Fruit fly (Drosophila melanogaster) whole organism, pupa: ENCODE measurements around the gene CG9733.

ENCODE experiments used
- CG10348 ChIP-seq: fragments of 200-800 bp; sonication (Bioruptor generic); IDR thresholded peaks from 2 replicates; pipeline ENCODE4 v1.3.6; 2022; ENCODE audit warnings: missing biosample characterization, missing genetic modification characterization
- CG12605 ChIP-seq: fragments of 200-800 bp; sonication (Bioruptor generic); IDR thresholded peaks from 2 replicates; pipeline ENCODE4 v1.3.6; 2022; ENCODE audit warnings: missing biosample characterization, missing genetic modification characterization
- CG13204 ChIP-seq: fragments of 200-800 bp; sonication (Bioruptor generic); optimal IDR thresholded peaks from 2 replicates; lab custom pipeline; 2018; ENCODE audit warnings: missing biosample characterization, mild to moderate bottlenecking, missing genetic modification characterization, moderate library complexity
- CG14655 ChIP-seq: fragments of 200-800 bp; sonication (Bioruptor generic); optimal IDR thresholded peaks from 3 replicates; lab custom pipeline; 2017; ENCODE audit warnings: mild to moderate bottlenecking, missing biosample characterization, missing genetic modification reagents, missing genetic modification characterization
- CG15710 ChIP-seq: fragments of 200-800 bp; sonication (Bioruptor generic); optimal IDR thresholded peaks from 2 replicates; lab custom pipeline; 2018; ENCODE audit warnings: missing biosample characterization, mild to moderate bottlenecking, missing genetic modification characterization, moderate library complexity
- CG17806 ChIP-seq: fragments of 200-800 bp; sonication (Bioruptor generic); optimal IDR thresholded peaks from 2 replicates; lab custom pipeline; 2018; ENCODE audit warnings: missing biosample characterization, mild to moderate bottlenecking, missing genetic modification characterization, moderate library complexity
- CG32121 ChIP-seq: fragments of 200-800 bp; sonication (Bioruptor generic); IDR thresholded peaks from 2 replicates; pipeline ENCODE4 v1.3.6; 2022; ENCODE audit warnings: missing biosample characterization, missing genetic modification characterization
- CG34367 ChIP-seq: fragments of 200-800 bp; sonication (Bioruptor generic); optimal IDR thresholded peaks from 2 replicates; lab custom pipeline; 2018; ENCODE audit warnings: missing biosample characterization, mild to moderate bottlenecking, missing genetic modification characterization
- CG4496 ChIP-seq: fragments of 200-800 bp; sonication (Bioruptor generic); IDR thresholded peaks from 3 replicates; pipeline ENCODE4 v1.3.6; 2022; ENCODE audit warnings: missing biosample characterization, missing genetic modification characterization
- CG8159 ChIP-seq: fragments of 200-800 bp; sonication (Bioruptor generic); optimal IDR thresholded peaks from 3 replicates; lab custom pipeline; 2018; ENCODE audit warnings: missing biosample characterization, mild to moderate bottlenecking, missing genetic modification characterization, moderate library complexity
- CG8301 ChIP-seq: fragments of 200-800 bp; sonication (Bioruptor generic); optimal IDR thresholded peaks from 2 replicates; lab custom pipeline; 2018; ENCODE audit warnings: missing biosample characterization, mild to moderate bottlenecking, missing genetic modification characterization
- CG9948 ChIP-seq: fragments of 200-800 bp; sonication (Bioruptor generic); optimal IDR thresholded peaks from 2 replicates; lab custom pipeline; 2018; ENCODE audit warnings: missing biosample characterization, mild to moderate bottlenecking, missing genetic modification characterization, moderate library complexity
- D1 ChIP-seq: fragments of 200-800 bp; sonication (Bioruptor generic); optimal IDR thresholded peaks from 2 replicates; lab custom pipeline; 2018; ENCODE audit warnings: missing biosample characterization, mild to moderate bottlenecking, missing genetic modification characterization, moderate library complexity
- EcR ChIP-seq: fragments of 200-800 bp; sonication (Bioruptor generic); optimal IDR thresholded peaks from 3 replicates; lab custom pipeline; 2019; ENCODE audit warnings: missing biosample characterization, missing genetic modification characterization, mild to moderate bottlenecking, moderate library complexity, missing genetic modification reagents
- Ets98B ChIP-seq: fragments of 200-800 bp; sonication (Bioruptor generic); IDR thresholded peaks from 2 replicates; pipeline ENCODE4 v1.3.6; 2022; ENCODE audit warnings: missing biosample characterization, missing genetic modification characterization
- Pif1A ChIP-seq: fragments of 200-800 bp; sonication (Bioruptor generic); optimal IDR thresholded peaks from 3 replicates; lab custom pipeline; 2016; ENCODE audit warnings: missing biosample characterization, missing genetic modification characterization
- Pif1B ChIP-seq: fragments of 200-800 bp; sonication (Bioruptor generic); optimal IDR thresholded peaks from 3 replicates; lab custom pipeline; 2016; ENCODE audit warnings: missing biosample characterization, missing genetic modification characterization
- Snoo ChIP-seq: fragments of 200-800 bp; sonication (Bioruptor generic); optimal IDR thresholded peaks from 3 replicates; lab custom pipeline; 2017; ENCODE audit warnings: missing biosample characterization, mild to moderate bottlenecking, missing genetic modification characterization, inconsistent platforms
- fd96Ca ChIP-seq: fragments of 200-800 bp; sonication (Bioruptor generic); IDR thresholded peaks from 3 replicates; pipeline ENCODE4 v1.3.6; 2022; ENCODE audit warnings: missing biosample characterization, missing genetic modification characterization
- gl ChIP-seq: fragments of 200-800 bp; sonication (Bioruptor generic); optimal IDR thresholded peaks from 2 replicates; lab custom pipeline; 2018; ENCODE audit warnings: missing biosample characterization, mild to moderate bottlenecking, missing genetic modification characterization
- rn ChIP-seq: fragments of 200-800 bp; sonication (Bioruptor generic); IDR thresholded peaks from 2 replicates; pipeline ENCODE4 v1.3.6; 2022; ENCODE audit warnings: missing biosample characterization, missing genetic modification characterization

CG9733 gene

dm6 chr3R:30252882-30253281 lies 6.4 kb upstream of the CG9733 start, which contains the start of gene CG18404:
Gene CG18404 (plus strand): TSS chr3R:30253182.
- no peak for TF ChIP-seq Pif1B (GFP tag; lab: Kevin White, UChicago)
- TF ChIP-seq CG9948 (tag; lab: Kevin White, UChicago), result no peak
- no peak for TF ChIP-seq Snoo (tag; lab: Kevin White, UChicago)
- TF ChIP-seq CG10348, result no peak
- TF ChIP-seq CG34367 (tag; lab: Kevin White, UChicago), result no peak

- TF ChIP-seq CG9948 (tag; lab: Kevin White, UChicago) (no peak), rn (GFP tag; lab: Robert Waterston, UW) (no peak), gl (tag; lab: Kevin White, UChicago) (no peak), Ets98B (GFP tag; lab: Robert Waterston, UW) (no peak), CG12605 (GFP tag; lab: Robert Waterston, UW) (no peak), CG32121 (GFP tag; lab: Robert Waterston, UW) (no peak), D1 (tag; lab: Kevin White, UChicago) (no peak), CG34367 (tag; lab: Kevin White, UChicago) (no peak), EcR (GFP tag; lab: Kevin White, UChicago) (no peak), Snoo (tag; lab: Kevin White, UChicago) (no peak), CG8159 (tag; lab: Kevin White, UChicago) (no peak)
These were observed 5.8 kb upstream of the CG9733 start for dm6 chr3R:30252317-30252716.

- TF ChIP-seq CG4496 (GFP tag; lab: Robert Waterston, UW) (no peak), CG8301 (tag; lab: Kevin White, UChicago) (no peak), Ets98B (GFP tag; lab: Robert Waterston, UW) (no peak)
These were observed 4.0 kb upstream of the CG9733 start, which contains the start of gene CG9682 for dm6 chr3R:30250496-30250978. Gene CG9682 (plus strand): TSS chr3R:30250928.

dm6 chr3R:30249283-30249682 lies 2.8 kb upstream of the CG9733 start, which contains the start of gene CG34299:
Gene CG34299 (plus strand): TSS chr3R:30249583.
- no peak for TF ChIP-seq CG17806 (tag; lab: Kevin White, UChicago)
- TF ChIP-seq CG13204 (GFP tag; lab: Kevin White, UChicago), result no peak

dm6 chr3R:30248565-30248964 lies 2.1 kb upstream of the CG9733 start:
- peak; percentile 22; the same call in 1 of the 2 replicates for TF ChIP-seq Ets98B (GFP tag; lab: Robert Waterston, UW)
- TF ChIP-seq CG17806 (tag; lab: Kevin White, UChicago), result no peak
- TF ChIP-seq CG12605 (GFP tag; lab: Robert Waterston, UW), result 0 out of 2 replicates have a peak, but pooled peaks have one; percentile 11

dm6 chr3R:30247802-30248363 lies 1.4 kb upstream of the CG9733 start:
- TF ChIP-seq fd96Ca (GFP tag; lab: Robert Waterston, UW) (no peak), CG12605 (GFP tag; lab: Robert Waterston, UW) (peak; percentile 58), CG4496 (GFP tag; lab: Robert Waterston, UW) (peak; percentile 45; the same call in 1 of the 3 replicates)

- TF ChIP-seq Snoo (tag; lab: Kevin White, UChicago) (no peak), fd96Ca (GFP tag; lab: Robert Waterston, UW) (no peak), CG15710 (tag; lab: Kevin White, UChicago) (peak; percentile 7), CG13204 (GFP tag; lab: Kevin White, UChicago) (no peak), gl (tag; lab: Kevin White, UChicago) (no peak), CG8159 (tag; lab: Kevin White, UChicago) (peak; percentile 13), CG17806 (tag; lab: Kevin White, UChicago) (no peak)
These were observed 539 bp downstream of the CG9733 start for dm6 chr3R:30245739-30246589.

dm6 chr3R:30243262-30243815 lies 3.2 kb downstream of the CG9733 start, which contains the start of gene CG9737:
Gene CG9737 (minus strand): TSS chr3R:30243312.
- peak; percentile 71 for TF ChIP-seq fd96Ca (GFP tag; lab: Robert Waterston, UW)
- TF ChIP-seq CG13204 (GFP tag; lab: Kevin White, UChicago), result peak; percentile 80
- TF ChIP-seq CG10348, result no peak
- peak; percentile 76 for TF ChIP-seq Pif1A (GFP tag; lab: Kevin White, UChicago)
- peak; percentile 85 for TF ChIP-seq CG12605 (GFP tag; lab: Robert Waterston, UW)
- peak; percentile 81 for TF ChIP-seq Ets98B (GFP tag; lab: Robert Waterston, UW)
- peak; percentile 41 for TF ChIP-seq CG17806 (tag; lab: Kevin White, UChicago)
- peak; percentile 91 for TF ChIP-seq Snoo (tag; lab: Kevin White, UChicago)
- TF ChIP-seq Pif1B (GFP tag; lab: Kevin White, UChicago), result peak; percentile 78
- no peak for TF ChIP-seq D1 (tag; lab: Kevin White, UChicago)
- peak; percentile 68 for TF ChIP-seq CG32121 (GFP tag; lab: Robert Waterston, UW)
- peak; percentile 79 for TF ChIP-seq CG8301 (tag; lab: Kevin White, UChicago)
- peak; percentile 85 for TF ChIP-seq CG4496 (GFP tag; lab: Robert Waterston, UW)
- TF ChIP-seq CG8159 (tag; lab: Kevin White, UChicago), result peak; percentile 36
- no peak for TF ChIP-seq rn (GFP tag; lab: Robert Waterston, UW)
- TF ChIP-seq CG15710 (tag; lab: Kevin White, UChicago), result peak; percentile 22
- peak; percentile 88 for TF ChIP-seq EcR (GFP tag; lab: Kevin White, UChicago)
- TF ChIP-seq gl (tag; lab: Kevin White, UChicago), result peak; percentile 90
- peak; percentile 46 for TF ChIP-seq CG34367 (tag; lab: Kevin White, UChicago)
- peak; percentile 19 for TF ChIP-seq CG9948 (tag; lab: Kevin White, UChicago)
- peak; percentile 82 for TF ChIP-seq CG14655
